Worm (Caenorhabditis elegans) whole organism, L3 larva: ENCODE data around the gene R160.14.

Source experiments
- aly-2 ChIP-seq: fragments of 150-350 bp; optimal IDR thresholded peaks from 2 replicates; lab custom pipeline; 2014; ENCODE audit warnings: missing biosample characterization, missing genetic modification characterization
- egl-27 ChIP-seq: sonication (generic microtip); optimal IDR thresholded peaks from 4 replicates; lab custom pipeline; 2017; ENCODE audit warnings: missing biosample characterization, missing genetic modification reagents, missing genetic modification characterization
- hmg-11 ChIP-seq: sonication (generic microtip); optimal IDR thresholded peaks from 2 replicates; lab custom pipeline; 2016; ENCODE audit warnings: missing genetic modification characterization, missing compliant biosample characterization
- nhr-28 ChIP-seq: fragments of 150-350 bp; optimal IDR thresholded peaks from 2 replicates; lab custom pipeline; 2014; ENCODE audit warnings: missing biosample characterization, missing genetic modification characterization
- nhr-43 ChIP-seq: sonication (generic microtip); optimal IDR thresholded peaks from 2 replicates; lab custom pipeline; 2016; ENCODE audit warnings: mild to moderate bottlenecking, missing genetic modification characterization, missing compliant biosample characterization; ENCODE audit not compliant: poor library complexity, severe bottlenecking

DNA sequence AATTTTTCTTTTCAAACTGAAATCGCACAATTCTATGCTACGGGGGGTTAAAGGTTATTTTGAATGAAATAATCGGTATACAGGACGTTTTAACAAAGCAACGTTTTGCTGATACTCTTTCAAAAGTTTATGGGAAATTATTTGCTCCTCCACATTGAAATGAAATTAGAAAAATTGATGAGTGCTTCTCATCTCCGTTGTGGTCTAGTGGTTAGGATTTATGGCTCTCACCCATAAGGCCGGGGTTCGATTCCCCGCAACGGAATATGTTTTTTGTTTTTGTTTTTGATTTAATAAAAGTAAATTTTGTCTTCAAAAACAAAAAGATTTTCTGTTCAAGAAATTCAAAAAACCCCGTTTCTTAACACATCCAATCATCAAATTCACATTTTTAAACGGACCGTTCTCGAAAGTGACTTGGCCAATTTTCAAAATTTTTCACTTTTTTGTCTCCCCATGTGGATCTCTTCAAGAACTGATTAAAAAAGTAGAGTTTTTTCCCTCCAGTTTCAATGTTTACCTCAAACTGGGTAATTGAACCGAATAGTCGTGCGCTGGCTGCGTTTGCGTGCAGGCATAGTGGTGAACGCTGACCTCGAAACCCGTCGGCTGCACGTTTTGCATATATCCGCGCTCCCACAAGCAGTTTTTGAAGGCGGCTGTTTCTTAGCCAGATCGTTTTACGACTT is 37.8 kb upstream of the R160.14 start:
- TF ChIP-seq nhr-43 (tag; lab: Kevin White, UChicago) (no peak), nhr-28 (tag; lab: Kevin White, UChicago) (no peak), egl-27 (tag; lab: Kevin White, UChicago) (no peak), hmg-11 (no peak), aly-2 (tag; lab: Kevin White, UChicago) (no peak)
